Worm (Caenorhabditis elegans): ENCODE measurements around the gene F31D5.6.

F31D5.6 gene

ce11 chrII:4203729-4204184 is 5.7 kb upstream of the F31D5.6 start, which contains the start of gene mth-1:
Gene mth-1 (minus strand): TSS chrII:4203779.
- no peak for TF ChIP-seq hlh-26 (GFP tag; conservative IDR thresholded peaks at IDR 0.05)
- TF ChIP-seq snpc-4 (GFP tag; optimal IDR thresholded peaks at IDR 0.05) = no peak
- no peak for TF ChIP-seq snpc-4 (tag; optimal IDR thresholded peaks at IDR 0.05)
- TF ChIP-seq ccch-3 (GFP tag; optimal IDR thresholded peaks at IDR 0.05) = no peak
- TF ChIP-seq nhr-80 (tag; optimal IDR thresholded peaks at IDR 0.05) = peak; percentile 46
- no peak for TF ChIP-seq nfya-1 (tag; optimal IDR thresholded peaks at IDR 0.05; ENCODE audit: borderline replicate concordance, insufficient read depth)

- no peak for TF ChIP-seq B0261.1 (tag; optimal IDR thresholded peaks at IDR 0.05)
- no peak for TF ChIP-seq ceh-79 (tag; optimal IDR thresholded peaks at IDR 0.05)
- TF ChIP-seq lin-26 (GFP tag; IDR thresholded peaks at IDR 0.05) = no peak
These were observed 1.6 kb downstream of the F31D5.6 start, which contains the start of gene F31D5.7 for ce11 chrII:4211113-4211512. Gene F31D5.7 (plus strand): TSS chrII:4211413.

ce11 chrII:4215318-4215717 is 5.8 kb downstream of the F31D5.6 start, which contains the start of gene F31D5.2:
Gene F31D5.2 (plus strand): TSS chrII:4215618.
- TF ChIP-seq lsy-27 (tag; optimal IDR thresholded peaks at IDR 0.05; ENCODE audit: borderline replicate concordance, insufficient read depth) = no peak
- TF ChIP-seq ztf-28 (GFP tag; IDR thresholded peaks at IDR 0.05) = no peak
- TF ChIP-seq ztf-25 (GFP tag; IDR thresholded peaks at IDR 0.05) = no peak
- no peak for TF ChIP-seq bed-2 (GFP tag; IDR thresholded peaks at IDR 0.05)
- no peak for TF ChIP-seq ekl-4 (GFP tag; IDR thresholded peaks at IDR 0.05)
- no peak for TF ChIP-seq F37B4.10 (GFP tag; IDR thresholded peaks at IDR 0.05)
- TF ChIP-seq attf-5 (GFP tag; optimal IDR thresholded peaks at IDR 0.05) = no peak
- TF ChIP-seq aptf-2 (GFP tag; conservative IDR thresholded peaks at IDR 0.05) = no peak
- no peak for TF ChIP-seq unc-62 (GFP tag; optimal IDR thresholded peaks at IDR 0.05)
- TF ChIP-seq repo-1 (tag; optimal IDR thresholded peaks at IDR 0.05) = no peak
- TF ChIP-seq cebp-1 (GFP tag; IDR thresholded peaks at IDR 0.05) = no peak
- no peak for TF ChIP-seq cebp-1 (tag; optimal IDR thresholded peaks at IDR 0.05)

ce11 chrII:4219062-4219461 is 9.6 kb downstream of the F31D5.6 start, which contains the start of gene F31D5.1:
Gene F31D5.1 (plus strand): TSS chrII:4219362.
- no peak for TF ChIP-seq ztf-28 (GFP tag; IDR thresholded peaks at IDR 0.05)
- TF ChIP-seq K11D2.4 (GFP tag; IDR thresholded peaks at IDR 0.05) = no peak
- TF ChIP-seq unc-62 (GFP tag; optimal IDR thresholded peaks at IDR 0.05) = no peak
- no peak for TF ChIP-seq unc-130 (GFP tag; optimal IDR thresholded peaks at IDR 0.05)
- no peak for TF ChIP-seq ets-4 (GFP tag; optimal IDR thresholded peaks at IDR 0.05)
- TF ChIP-seq attf-3 (GFP tag; conservative IDR thresholded peaks at IDR 0.05) = no peak
- TF ChIP-seq Y53G8AR.9 (GFP tag; conservative IDR thresholded peaks at IDR 0.05) = no peak
- no peak for TF ChIP-seq bed-2 (GFP tag; IDR thresholded peaks at IDR 0.05)
- no peak for TF ChIP-seq somi-1 (GFP tag; optimal IDR thresholded peaks at IDR 0.05)
- TF ChIP-seq T07F8.4 (tag; optimal IDR thresholded peaks at IDR 0.05) = no peak
- no peak for TF ChIP-seq Y67H2A.10 (GFP tag; conservative IDR thresholded peaks at IDR 0.05)
- no peak for TF ChIP-seq Y79H2A.3 (GFP tag; conservative IDR thresholded peaks at IDR 0.05)
- TF ChIP-seq ceh-58 (GFP tag; IDR thresholded peaks at IDR 0.05) = no peak
- TF ChIP-seq B0035.1 (tag; optimal IDR thresholded peaks at IDR 0.05) = no peak
- TF ChIP-seq ceh-27 (GFP tag; optimal IDR thresholded peaks at IDR 0.05) = no peak
- TF ChIP-seq nhr-90 (tag; optimal IDR thresholded peaks at IDR 0.05) = no peak

All from whole organism, young adult.